Worm (Caenorhabditis elegans) whole organism, L4 larva: ENCODE data around the gene lro-1.
A peak's percentile ranks its signal among the peaks of the same experiment; 100 is the strongest.

Experiments
- F10B5.3 ChIP-seq: sonication (generic microtip); optimal IDR thresholded peaks from 2 replicates; lab custom pipeline; 2016; ENCODE audit warnings: mild to moderate bottlenecking, missing genetic modification characterization, missing compliant biosample characterization
- F37D6.2 ChIP-seq: sonication (generic microtip); optimal IDR thresholded peaks from 2 replicates; lab custom pipeline; 2016; ENCODE audit warnings: mild to moderate bottlenecking, missing genetic modification characterization, missing compliant biosample characterization
- F44E2.7 ChIP-seq: fragments of 200-800 bp; sonication (Bioruptor generic); IDR thresholded peaks from 2 replicates; pipeline ENCODE4 v2.1.2; 2022; ENCODE audit warnings: missing genetic modification characterization, missing compliant biosample characterization
- F49E8.2 ChIP-seq: sonication (generic microtip); optimal IDR thresholded peaks from 2 replicates; lab custom pipeline; 2016; ENCODE audit warnings: missing compliant biosample characterization, mild to moderate bottlenecking, missing genetic modification characterization, borderline replicate concordance
- T20F7.1 ChIP-seq: fragments of 200-800 bp; sonication (Bioruptor generic); optimal IDR thresholded peaks from 2 replicates; lab custom pipeline; 2018; ENCODE audit warnings: mild to moderate bottlenecking, missing genetic modification characterization, missing compliant biosample characterization
- T26A8.4 ChIP-seq: fragments of 200-800 bp; sonication (Bioruptor generic); IDR thresholded peaks from 2 replicates; pipeline ENCODE4 v1.3.6; 2022; ENCODE audit warnings: missing genetic modification characterization, missing compliant biosample characterization
- Y48G9A.11 ChIP-seq: fragments of 200-800 bp; sonication (Bioruptor generic); IDR thresholded peaks from 2 replicates; pipeline ENCODE4 v1.3.6; 2022; ENCODE audit warnings: missing genetic modification reagents, missing genetic modification characterization, missing compliant biosample characterization
- Y75B8A.6 ChIP-seq: fragments of 200-800 bp; sonication (Bioruptor generic); IDR thresholded peaks from 2 replicates; pipeline ENCODE4 v1.3.6; 2022; ENCODE audit warnings: missing genetic modification reagents, missing genetic modification characterization, missing compliant biosample characterization
- ZK546.5 ChIP-seq, 2 experiments: sonication (generic microtip); optimal IDR thresholded peaks; 2 replicates each; lab custom pipeline; 2017; ENCODE audit warnings: missing biosample characterization in 2 of 2, missing genetic modification characterization in 2 of 2
- ama-1 ChIP-seq: fragments of 150-350 bp; optimal IDR thresholded peaks from 2 replicates; lab custom pipeline; 2014; ENCODE audit warnings: inconsistent platforms, mixed read lengths
- ceh-28 ChIP-seq: fragments of 150-350 bp; optimal IDR thresholded peaks from 2 replicates; lab custom pipeline; 2014; ENCODE audit warnings: missing biosample characterization, missing genetic modification reagents, missing genetic modification characterization
- ceh-82 ChIP-seq: sonication (generic microtip); optimal IDR thresholded peaks from 2 replicates; lab custom pipeline; 2017; ENCODE audit warnings: missing biosample characterization, missing genetic modification characterization
- ctbp-1 ChIP-seq: fragments of 200-800 bp; sonication (Bioruptor generic); IDR thresholded peaks from 2 replicates; pipeline ENCODE4 v1.3.6; 2022; ENCODE audit warnings: missing genetic modification reagents, missing genetic modification characterization, missing compliant biosample characterization
- daf-19 ChIP-seq: fragments of 200-800 bp; sonication (Bioruptor generic); conservative IDR thresholded peaks from 2 replicates; pipeline ENCODE4 v1.3.6; 2022; ENCODE audit warnings: missing genetic modification characterization, missing compliant biosample characterization
- dpl-1 ChIP-seq: fragments of 150-350 bp; optimal IDR thresholded peaks from 2 replicates; lab custom pipeline; 2014; ENCODE audit warnings: missing biosample characterization, missing genetic modification reagents, missing genetic modification characterization
- duxl-1 ChIP-seq: sonication (generic microtip); optimal IDR thresholded peaks from 2 replicates; lab custom pipeline; 2016; ENCODE audit warnings: mild to moderate bottlenecking, missing genetic modification characterization, moderate library complexity, missing compliant biosample characterization; ENCODE audit not compliant: poor library complexity
- dve-1 ChIP-seq: sonication (generic microtip); optimal IDR thresholded peaks from 2 replicates; lab custom pipeline; 2017; ENCODE audit warnings: antibody characterized with exemption, mild to moderate bottlenecking, missing genetic modification characterization, missing compliant biosample characterization; ENCODE audit not compliant: insufficient read depth
- egl-27 ChIP-seq: sonication (generic microtip); optimal IDR thresholded peaks from 3 replicates; lab custom pipeline; 2017; ENCODE audit warnings: missing biosample characterization, missing genetic modification reagents, missing genetic modification characterization
- egl-43 ChIP-seq: fragments of 200-800 bp; sonication (Bioruptor generic); IDR thresholded peaks from 2 replicates; pipeline ENCODE4 v1.3.6; 2022; ENCODE audit warnings: missing genetic modification reagents, missing genetic modification characterization, missing compliant biosample characterization
- fkh-10 ChIP-seq: fragments of 150-350 bp; optimal IDR thresholded peaks from 2 replicates; lab custom pipeline; 2014; ENCODE audit warnings: missing biosample characterization, missing genetic modification reagents, missing genetic modification characterization
- gei-8 ChIP-seq: fragments of 200-800 bp; sonication (Bioruptor generic); optimal IDR thresholded peaks from 2 replicates; lab custom pipeline; 2018; ENCODE audit warnings: mild to moderate bottlenecking, missing genetic modification characterization, missing compliant biosample characterization
- hlh-11 ChIP-seq: fragments of 200-800 bp; sonication (Bioruptor generic); optimal IDR thresholded peaks from 2 replicates; lab custom pipeline; 2018; ENCODE audit warnings: mild to moderate bottlenecking, missing genetic modification characterization, missing compliant biosample characterization
- hlh-30 ChIP-seq: sonication (generic microtip); optimal IDR thresholded peaks from 2 replicates; lab custom pipeline; 2017; ENCODE audit warnings: antibody characterized with exemption, mild to moderate bottlenecking, missing genetic modification characterization, missing compliant biosample characterization; ENCODE audit not compliant: insufficient read depth
- hmg-1.1 ChIP-seq: fragments of 200-800 bp; sonication (Bioruptor generic); IDR thresholded peaks from 2 replicates; pipeline ENCODE4 v1.3.6; 2022; ENCODE audit warnings: missing genetic modification reagents, missing genetic modification characterization, missing compliant biosample characterization
- lim-7 ChIP-seq: fragments of 200-800 bp; sonication (Bioruptor generic); IDR thresholded peaks from 2 replicates; pipeline ENCODE4 v1.3.6; 2022; ENCODE audit warnings: missing genetic modification characterization, missing compliant biosample characterization
- lin-1 ChIP-seq: fragments of 200-800 bp; sonication (Bioruptor generic); IDR thresholded peaks from 2 replicates; pipeline ENCODE4 v1.3.6; 2022; ENCODE audit warnings: missing genetic modification reagents, missing genetic modification characterization, missing compliant biosample characterization
- lin-13 ChIP-seq: fragments of 150-350 bp; optimal IDR thresholded peaks from 2 replicates; lab custom pipeline; 2014; ENCODE audit warnings: missing biosample characterization, missing genetic modification reagents, missing genetic modification characterization
- lir-3 ChIP-seq: sonication (generic microtip); optimal IDR thresholded peaks from 2 replicates; lab custom pipeline; 2016; ENCODE audit warnings: mild to moderate bottlenecking, missing genetic modification characterization, missing compliant biosample characterization
- lsy-2 ChIP-seq, 2 experiments: fragments of 150-350 bp in 1 of 2; sonication (generic microtip) in 1 of 2; optimal IDR thresholded peaks; 2 replicates each; lab custom pipeline; 2014 to 2017; ENCODE audit warnings: missing biosample characterization in 2 of 2, missing genetic modification characterization in 2 of 2
- madf-5 ChIP-seq, 2 experiments: fragments of 200-800 bp; sonication (Bioruptor generic); IDR thresholded peaks; 2 replicates each; pipeline ENCODE4 v1.3.6; 2022; ENCODE audit warnings: missing compliant biosample characterization in 2 of 2, missing genetic modification characterization in 2 of 2
- madf-9 ChIP-seq: fragments of 200-800 bp; sonication (Bioruptor generic); conservative IDR thresholded peaks from 2 replicates; pipeline ENCODE4 v1.3.6; 2022; ENCODE audit warnings: missing genetic modification reagents, missing genetic modification characterization, missing compliant biosample characterization
- mdl-1 ChIP-seq, 2 experiments: fragments of 150-350 bp in 1 of 2; sonication (generic microtip) in 1 of 2; optimal IDR thresholded peaks; 2 replicates each; lab custom pipeline; 2014 to 2017; ENCODE audit warnings: missing biosample characterization in 2 of 2, missing genetic modification characterization in 2 of 2
- mdt-29 ChIP-seq: fragments of 200-800 bp; sonication (Bioruptor generic); IDR thresholded peaks from 2 replicates; pipeline ENCODE4 v1.3.6; 2022; ENCODE audit warnings: missing genetic modification reagents, missing genetic modification characterization, missing compliant biosample characterization
- mep-1 ChIP-seq: fragments of 150-350 bp; sonication (generic microtip); optimal IDR thresholded peaks from 3 replicates; lab custom pipeline; 2014; ENCODE audit warnings: missing biosample characterization, missing genetic modification characterization
- mxl-2 ChIP-seq: fragments of 200-800 bp; sonication (Bioruptor generic); conservative IDR thresholded peaks from 2 replicates; pipeline ENCODE4 v1.3.6; 2022; ENCODE audit warnings: missing genetic modification reagents, missing genetic modification characterization, missing compliant biosample characterization
- mxl-3 ChIP-seq: fragments of 200-800 bp; sonication (Bioruptor generic); optimal IDR thresholded peaks from 2 replicates; lab custom pipeline; 2018; ENCODE audit warnings: mild to moderate bottlenecking, missing genetic modification characterization, missing compliant biosample characterization
- nhr-10 ChIP-seq: fragments of 150-350 bp; optimal IDR thresholded peaks from 2 replicates; lab custom pipeline; 2014; ENCODE audit warnings: missing biosample characterization, missing genetic modification characterization
- nhr-237 ChIP-seq: sonication (generic microtip); optimal IDR thresholded peaks from 2 replicates; lab custom pipeline; 2017; ENCODE audit warnings: missing biosample characterization, missing genetic modification characterization
- nhr-42 ChIP-seq: fragments of 200-800 bp; sonication (Bioruptor generic); IDR thresholded peaks from 2 replicates; pipeline ENCODE4 v1.3.6; 2022; ENCODE audit warnings: missing genetic modification characterization, missing compliant biosample characterization
- nhr-48 ChIP-seq: sonication (generic microtip); optimal IDR thresholded peaks from 2 replicates; lab custom pipeline; 2016; ENCODE audit warnings: mild to moderate bottlenecking, missing genetic modification characterization, missing compliant biosample characterization
- nhr-76 ChIP-seq: fragments of 150-350 bp; optimal IDR thresholded peaks from 2 replicates; lab custom pipeline; 2014; ENCODE audit warnings: missing biosample characterization, missing genetic modification characterization
- pha-4 ChIP-seq, 2 experiments: fragments of 150-350 bp in 1 of 2; fragments of 200-800 bp in 1 of 2; sonication (Bioruptor generic) in 1 of 2; IDR thresholded peaks in 1 of 2; optimal IDR thresholded peaks in 1 of 2; 2 replicates each; pipeline versions ENCODE4 v1.3.6 to Lab custom; 2014 to 2022; ENCODE audit warnings: missing genetic modification characterization in 2 of 2, missing genetic modification reagents in 2 of 2, missing biosample characterization in 1 of 2, missing compliant biosample characterization in 1 of 2
- rbr-2 ChIP-seq: sonication (generic microtip); optimal IDR thresholded peaks from 2 replicates; lab custom pipeline; 2016; ENCODE audit warnings: missing genotype, missing genetic modification characterization, missing compliant biosample characterization
- sdz-12 ChIP-seq: fragments of 200-800 bp; sonication (Bioruptor generic); optimal IDR thresholded peaks from 2 replicates; lab custom pipeline; 2018; ENCODE audit warnings: mild to moderate bottlenecking, missing genetic modification characterization, missing compliant biosample characterization
- set-16 ChIP-seq: fragments of 200-800 bp; sonication (Bioruptor generic); IDR thresholded peaks from 2 replicates; pipeline ENCODE4 v1.3.6; 2022; ENCODE audit warnings: missing genetic modification reagents, missing genetic modification characterization, missing compliant biosample characterization
- spr-1 ChIP-seq: sonication (generic microtip); optimal IDR thresholded peaks from 2 replicates; lab custom pipeline; 2016; ENCODE audit warnings: mild to moderate bottlenecking, missing genetic modification characterization, missing compliant biosample characterization
- tra-1 ChIP-seq: fragments of 200-800 bp; sonication (Bioruptor generic); IDR thresholded peaks from 2 replicates; pipeline ENCODE4 v1.3.6; 2022; ENCODE audit warnings: missing genetic modification reagents, missing genetic modification characterization, missing compliant biosample characterization
- zag-1 ChIP-seq: fragments of 150-350 bp; optimal IDR thresholded peaks from 2 replicates; lab custom pipeline; 2014; ENCODE audit warnings: missing biosample characterization, missing genetic modification characterization
- zfp-3 ChIP-seq: fragments of 200-800 bp; sonication (Bioruptor generic); conservative IDR thresholded peaks from 2 replicates; pipeline ENCODE4 v1.3.6; 2022; ENCODE audit warnings: missing genetic modification reagents, missing genetic modification characterization, missing compliant biosample characterization
- zip-2 ChIP-seq: fragments of 150-350 bp; optimal IDR thresholded peaks from 2 replicates; lab custom pipeline; 2014; ENCODE audit warnings: missing biosample characterization, missing genetic modification characterization
- ztf-7 ChIP-seq: fragments of 150-350 bp; optimal IDR thresholded peaks from 2 replicates; lab custom pipeline; 2014; ENCODE audit warnings: missing biosample characterization, missing genetic modification characterization

Gene lro-1

DNA sequence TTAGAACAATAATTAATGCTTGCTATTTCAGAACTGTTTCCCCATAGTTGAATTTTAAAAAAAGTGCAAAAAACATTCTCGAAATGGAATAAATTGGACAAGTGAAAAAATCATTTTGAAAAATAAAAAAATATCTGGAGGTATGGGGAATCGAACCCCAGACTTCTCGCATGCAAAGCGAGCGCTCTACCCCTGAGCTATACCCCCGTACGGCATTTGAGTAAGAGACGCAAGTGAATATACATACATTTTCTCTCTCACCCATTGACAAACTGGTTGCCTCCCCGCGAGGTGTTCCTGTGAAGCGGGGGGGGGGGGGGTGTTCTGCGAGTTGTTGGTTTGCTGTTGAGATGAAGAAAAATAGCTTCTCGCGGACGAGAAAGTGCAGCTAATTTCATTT is 20.3 kb downstream of the lro-1 start (continued):
- peak; percentile 25 for TF ChIP-seq sdz-12 (GFP tag; lab: Kevin White, UChicago)
- TF ChIP-seq nhr-237 (tag; lab: Kevin White, UChicago) = no peak
- peak; percentile 27 for TF ChIP-seq dpl-1 (GFP tag; lab: Kevin White, UChicago)
- TF ChIP-seq ztf-7 = peak; percentile 54
- no peak for TF ChIP-seq nhr-76 (tag; lab: Kevin White, UChicago)
- peak; percentile 99 for TF ChIP-seq lim-7
- peak; percentile 76 for TF ChIP-seq gei-8 (GFP tag; lab: Kevin White, UChicago)
- TF ChIP-seq mxl-2 (GFP tag; lab: Robert Waterston, UW) = peak; percentile 78
- peak; percentile 56 for TF ChIP-seq hlh-30 (tag; lab: Kevin White, UChicago)
- TF ChIP-seq egl-27 (tag; lab: Kevin White, UChicago) = no peak
- 0 out of 2 replicates have a peak, but pooled peaks have one; percentile 72 for TF ChIP-seq lin-1 (GFP tag; lab: Robert Waterston, UW)
- TF ChIP-seq pha-4 (GFP tag; IDR thresholded peaks at IDR 0.05; lab: Robert Waterston, UW) = peak; percentile 97
- TF ChIP-seq pha-4 (tag; optimal IDR thresholded peaks at IDR 0.05; lab: Kevin White, UChicago) = no peak
- peak; percentile 57 for TF ChIP-seq hlh-11 (tag; lab: Kevin White, UChicago)
- peak; percentile 81 for TF ChIP-seq nhr-42 (GFP tag; lab: Robert Waterston, UW)
- peak; percentile 65 for TF ChIP-seq mxl-3 (GFP tag; lab: Kevin White, UChicago)
- peak; percentile 89 for TF ChIP-seq daf-19 (GFP tag; lab: Robert Waterston, UW)
- peak; percentile 76 for TF ChIP-seq duxl-1
- TF ChIP-seq nhr-48 = peak; percentile 75
- TF ChIP-seq Y75B8A.6 (GFP tag; lab: Robert Waterston, UW) = peak; percentile 93
- peak; percentile 97 for TF ChIP-seq F44E2.7 (GFP tag; lab: Robert Waterston, UW)
- TF ChIP-seq lsy-2 (tag; optimal IDR thresholded peaks at IDR 0.05; lab: Kevin White, UChicago) = no peak
- peak; percentile 98 for TF ChIP-seq egl-43 (GFP tag; lab: Robert Waterston, UW)
- TF ChIP-seq T20F7.1 = no peak
- peak; percentile 83 for TF ChIP-seq mep-1 (tag; lab: Kevin White, UChicago)
- TF ChIP-seq F49E8.2 (tag; lab: Kevin White, UChicago) = no peak
- peak; percentile 72; the same call in 1 of the 2 replicates for TF ChIP-seq mdt-29 (GFP tag; lab: Robert Waterston, UW)
- peak; percentile 64 for TF ChIP-seq set-16 (GFP tag; lab: Robert Waterston, UW)
- TF ChIP-seq tra-1 (GFP tag; lab: Robert Waterston, UW) = peak; percentile 85
- TF ChIP-seq madf-5 (GFP tag; IDR thresholded peaks at IDR 0.05; lab: Robert Waterston, UW) = peak; percentile 93 to 98
- TF ChIP-seq Y48G9A.11 (GFP tag; lab: Robert Waterston, UW) = peak; percentile 81
- peak; percentile 92 for TF ChIP-seq T26A8.4 (GFP tag; lab: Robert Waterston, UW)
- TF ChIP-seq lir-3 = peak; percentile 67
- peak; percentile 61 for TF ChIP-seq zfp-3 (GFP tag; lab: Robert Waterston, UW)
- no peak for TF ChIP-seq nhr-10 (tag; lab: Kevin White, UChicago)
- TF ChIP-seq dve-1 (tag; lab: Kevin White, UChicago) = peak; percentile 62
- TF ChIP-seq lin-13 = peak; percentile 52
- TF ChIP-seq madf-9 (GFP tag; lab: Robert Waterston, UW) = peak; percentile 91
- TF ChIP-seq ceh-82 (tag; lab: Kevin White, UChicago) = no peak
- TF ChIP-seq ctbp-1 (GFP tag; lab: Robert Waterston, UW) = peak; percentile 86
- no peak for TF ChIP-seq ama-1 (lab: Kevin White, UChicago)
- peak; percentile 75 for TF ChIP-seq F37D6.2 (tag; lab: Kevin White, UChicago)
- TF ChIP-seq ceh-28 = no peak
- peak; percentile 76 for TF ChIP-seq rbr-2 (tag; lab: Kevin White, UChicago)
- peak; percentile 95 for TF ChIP-seq hmg-1.1 (GFP tag; lab: Robert Waterston, UW)
- TF ChIP-seq zip-2 = no peak
- TF ChIP-seq ZK546.5 (tag; optimal IDR thresholded peaks at IDR 0.05; lab: Kevin White, UChicago) = no peak
- TF ChIP-seq fkh-10 (GFP tag; lab: Kevin White, UChicago) = no peak
- TF ChIP-seq spr-1 = peak; percentile 79
- peak; percentile 62 for TF ChIP-seq F10B5.3 (tag; lab: Kevin White, UChicago)
- TF ChIP-seq zag-1 (tag; lab: Kevin White, UChicago) = no peak
- peak in 1 of 2 experiments; percentile 56 for TF ChIP-seq mdl-1 (tag; optimal IDR thresholded peaks at IDR 0.05; lab: Kevin White, UChicago)
